Fruit fly (Drosophila melanogaster) whole organism, embryonic: ENCODE measurements around the gene CG10089.
A peak's percentile ranks its signal among the peaks of the same experiment; 100 is the strongest.

Source experiments
- CG10654 ChIP-seq: fragments of 200-800 bp; sonication (Bioruptor generic); optimal IDR thresholded peaks from 2 replicates; lab custom pipeline; 2016; ENCODE audit warnings: missing biosample characterization, missing genetic modification characterization
- CG13296 ChIP-seq: fragments of 200-800 bp; sonication (Bioruptor generic); optimal IDR thresholded peaks from 3 replicates; lab custom pipeline; 2018; ENCODE audit warnings: missing biosample characterization, mild to moderate bottlenecking, missing genetic modification characterization
- CG14441 ChIP-seq: fragments of 200-800 bp; sonication (Bioruptor generic); IDR thresholded peaks from 2 replicates; pipeline ENCODE4 v1.3.6; 2022; ENCODE audit warnings: missing biosample characterization, missing genetic modification characterization
- CG3065 ChIP-seq: fragments of 200-800 bp; sonication (Bioruptor generic); optimal IDR thresholded peaks from 2 replicates; lab custom pipeline; 2016; ENCODE audit warnings: missing biosample characterization, missing genetic modification characterization
- CG7271 ChIP-seq: fragments of 200-800 bp; sonication (Bioruptor generic); optimal IDR thresholded peaks from 2 replicates; lab custom pipeline; 2018; ENCODE audit warnings: missing biosample characterization, mild to moderate bottlenecking, missing genetic modification characterization, moderate library complexity
- CG8290 ChIP-seq, 3 experiments: fragments of 200-800 bp; sonication (Bioruptor generic); optimal IDR thresholded peaks; 2 replicates each; lab custom pipeline; 2016 to 2019; ENCODE audit warnings: missing biosample characterization in 3 of 3, missing genetic modification characterization in 3 of 3, mild to moderate bottlenecking in 2 of 3, moderate library complexity in 1 of 3
- CkIIα-i1 ChIP-seq: fragments of 200-800 bp; sonication (Bioruptor generic); IDR thresholded peaks from 2 replicates; pipeline ENCODE4 v1.3.6; 2022; ENCODE audit warnings: missing biosample characterization, missing genetic modification characterization
- Dref ChIP-seq: fragments of 200-800 bp; sonication (Bioruptor generic); IDR thresholded peaks from 2 replicates; pipeline ENCODE4 v1.3.6; 2022; ENCODE audit warnings: missing biosample characterization, missing genetic modification characterization
- Lhr ChIP-seq: fragments of 200-800 bp; sonication (Bioruptor generic); optimal IDR thresholded peaks from 3 replicates; lab custom pipeline; 2017; ENCODE audit warnings: mild to moderate bottlenecking, missing biosample characterization, missing genetic modification reagents, missing genetic modification characterization
- Optix ChIP-seq: fragments of 200-800 bp; sonication (Bioruptor generic); IDR thresholded peaks from 3 replicates; pipeline ENCODE4 v1.3.6; 2022; ENCODE audit warnings: missing biosample characterization, missing genetic modification characterization
- chm ChIP-seq: fragments of 200-800 bp; sonication (Bioruptor generic); IDR thresholded peaks from 2 replicates; pipeline ENCODE4 v1.3.6; 2022; ENCODE audit warnings: missing biosample characterization, missing genetic modification characterization
- fd96Cb ChIP-seq: fragments of 200-800 bp; sonication (Bioruptor generic); optimal IDR thresholded peaks from 2 replicates; lab custom pipeline; 2018; ENCODE audit warnings: missing biosample characterization, mild to moderate bottlenecking, missing genetic modification characterization, moderate library complexity
- sim ChIP-seq: fragments of 200-800 bp; sonication (Bioruptor generic); IDR thresholded peaks from 2 replicates; pipeline ENCODE4 v1.3.6; 2022; ENCODE audit warnings: missing biosample characterization, missing genetic modification characterization
- wdn ChIP-seq: fragments of 200-800 bp; sonication (Bioruptor generic); IDR thresholded peaks from 2 replicates; pipeline ENCODE4 v1.3.6; 2022; ENCODE audit warnings: missing biosample characterization, missing genetic modification characterization

DNA sequence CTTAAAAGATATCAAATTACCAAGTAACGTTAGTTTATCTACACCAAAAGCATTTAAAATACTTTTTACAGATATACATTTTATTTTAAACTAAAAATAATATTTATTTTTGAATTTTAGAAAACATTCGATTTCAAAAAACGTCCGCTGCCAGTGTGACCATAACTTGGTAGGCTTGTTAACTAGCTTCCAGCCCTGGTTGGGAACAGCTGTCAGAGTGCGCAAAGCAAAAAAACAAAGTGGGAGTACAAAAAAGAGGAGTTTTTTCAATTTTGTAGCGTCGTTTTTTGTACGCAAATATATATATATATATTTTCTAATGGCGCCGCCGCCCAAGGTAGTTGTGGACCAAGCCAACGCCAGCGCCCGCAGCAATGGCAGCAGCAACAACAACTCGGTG lies 32.2 kb downstream of the CG10089 start, which contains the start of gene cmb:
- TF ChIP-seq wdn (GFP tag; lab: Robert Waterston, UW), result no peak
- TF ChIP-seq fd96Cb (tag; lab: Kevin White, UChicago), result no peak
- TF ChIP-seq CG14441 (GFP tag; lab: Robert Waterston, UW), result no peak
- TF ChIP-seq CG10654 (GFP tag; lab: Kevin White, UChicago), result no peak
- TF ChIP-seq CkIIα-i1, result no peak
- no peak for TF ChIP-seq CG3065 (GFP tag; lab: Kevin White, UChicago)
- TF ChIP-seq CG13296, result no peak
- no peak for TF ChIP-seq chm (GFP tag; lab: Robert Waterston, UW)
- 0 out of 2 replicates have a peak, but pooled peaks have one; percentile 22 for TF ChIP-seq Dref (GFP tag; lab: Robert Waterston, UW)
- no peak for TF ChIP-seq sim (GFP tag; lab: Robert Waterston, UW)
- no peak for TF ChIP-seq CG7271 (tag; lab: Kevin White, UChicago)
- TF ChIP-seq CG8290 (GFP tag; optimal IDR thresholded peaks at IDR 0.05; lab: Kevin White, UChicago), result no peak
- no peak for TF ChIP-seq CG8290 (tag; optimal IDR thresholded peaks at IDR 0.05; lab: Kevin White, UChicago)
- peak; percentile 17 for TF ChIP-seq Lhr (GFP tag; lab: Kevin White, UChicago)
- TF ChIP-seq Optix (GFP tag; lab: Robert Waterston, UW), result no peak
